Worm (Caenorhabditis elegans): Measurements from ENCODE around the gene F22B8.7.

ce11 chrV:16055031-16055430 is 39.4 kb upstream of the F22B8.7 start, which contains the start of gene F14H3.4:
- TF ChIP-seq ama-1 (optimal IDR thresholded peaks at IDR 0.05), result no peak
- no peak for TF ChIP-seq hmbx-1 (tag; optimal IDR thresholded peaks at IDR 0.05)
- no peak for TF ChIP-seq tbx-37 (GFP tag; conservative IDR thresholded peaks at IDR 0.05)
- no peak for TF ChIP-seq scrt-1 (GFP tag; IDR thresholded peaks at IDR 0.05)
- TF ChIP-seq pes-1 (GFP tag; IDR thresholded peaks at IDR 0.05), result no peak
- no peak for TF ChIP-seq flt-1 (GFP tag; IDR thresholded peaks at IDR 0.05)
- no peak for TF ChIP-seq tbx-11 (GFP tag; IDR thresholded peaks at IDR 0.05)
- no peak for TF ChIP-seq ceh-36 (tag; optimal IDR thresholded peaks at IDR 0.05)
- TF ChIP-seq tra-4 (tag; optimal IDR thresholded peaks at IDR 0.05), result no peak
- TF ChIP-seq hnd-1 (tag; optimal IDR thresholded peaks at IDR 0.05), result no peak
- no peak for TF ChIP-seq B0310.2 (tag; optimal IDR thresholded peaks at IDR 0.05)
- no peak for TF ChIP-seq F13C5.2 (tag; optimal IDR thresholded peaks at IDR 0.05)
- TF ChIP-seq sea-1 (GFP tag; conservative IDR thresholded peaks at IDR 0.05), result no peak
- TF ChIP-seq aly-1 (tag; optimal IDR thresholded peaks at IDR 0.05), result no peak

Data from whole organism, early embryonic.